Fruit fly (Drosophila melanogaster): ENCODE data around the gene SdhBL.

SdhBL gene

dm6 chrX:18883999-18884671 lies 10.1 kb upstream of the SdhBL start, which contains the start of gene CG7332 (continued):
- TF ChIP-seq bbx (GFP tag; IDR thresholded peaks at IDR 0.05; ENCODE audit: partially characterized antibody) (peak; percentile 70), BEAF-32 (GFP tag; optimal IDR thresholded peaks at IDR 0.05) (peak; percentile 72), CG7928 (GFP tag; optimal IDR thresholded peaks at IDR 0.05) (no peak), lov (optimal IDR thresholded peaks at IDR 0.05) (no peak), lov (GFP tag; IDR thresholded peaks at IDR 0.05) (no peak), Oaz (GFP tag; IDR thresholded peaks at IDR 0.05) (no peak), Oli (tag; optimal IDR thresholded peaks at IDR 0.05) (no peak), az2 (GFP tag; optimal IDR thresholded peaks at IDR 0.05) (peak; percentile 15), nom (GFP tag; optimal IDR thresholded peaks at IDR 0.05) (no peak), CG15514 (GFP tag; optimal IDR thresholded peaks at IDR 0.05) (peak; percentile 47), Dbx (GFP tag; IDR thresholded peaks at IDR 0.05) (no peak), CG11560 (tag; IDR thresholded peaks at IDR 0.05) (peak; percentile 79; the same call in 2 of the 3 replicates), MBD-R2 (GFP tag; IDR thresholded peaks at IDR 0.05) (peak; percentile 44), Myb (GFP tag; optimal IDR thresholded peaks at IDR 0.05) (peak; percentile 46), mld (GFP tag; IDR thresholded peaks at IDR 0.05; ENCODE audit: partially characterized antibody) (peak; percentile 59; the same call in 1 of the 3 replicates), bsh (GFP tag; optimal IDR thresholded peaks at IDR 0.05) (no peak), CG13287 (GFP tag; IDR thresholded peaks at IDR 0.05; ENCODE audit: partially characterized antibody) (peak; percentile 63), CG9797 (GFP tag; optimal IDR thresholded peaks at IDR 0.05) (peak; percentile 69), CG42726 (GFP tag; IDR thresholded peaks at IDR 0.05; ENCODE audit: partially characterized antibody) (peak; percentile 6; the same call in 1 of the 2 replicates), hb (GFP tag; IDR thresholded peaks at IDR 0.05; ENCODE audit: partially characterized antibody) (peak; percentile 60; the same call in 1 of the 3 replicates), gsb (GFP tag; IDR thresholded peaks at IDR 0.05) (no peak), CoRest (tag; optimal IDR thresholded peaks at IDR 0.05) (peak; percentile 13)

dm6 chrX:18893433-18893832 lies 813 bp upstream of the SdhBL start, which contains the start of gene Flacc:
Gene Flacc (minus strand): TSS chrX:18893636.
- TF ChIP-seq dimm (GFP tag; IDR thresholded peaks at IDR 0.05) (no peak), CG8944 (GFP tag; optimal IDR thresholded peaks at IDR 0.05) (no peak), CG18599 (GFP tag; optimal IDR thresholded peaks at IDR 0.05) (no peak), CG7745 (tag; optimal IDR thresholded peaks at IDR 0.05) (no peak), CG10565 (GFP tag; optimal IDR thresholded peaks at IDR 0.05) (no peak), CG11085 (GFP tag; IDR thresholded peaks at IDR 0.05) (no peak), CG11456 (GFP tag; IDR thresholded peaks at IDR 0.05) (no peak), gfzf (GFP tag; optimal IDR thresholded peaks at IDR 0.05) (no peak), fd3F (GFP tag; optimal IDR thresholded peaks at IDR 0.05) (no peak), CG8478 (optimal IDR thresholded peaks at IDR 0.05) (no peak), CG9932 (GFP tag; IDR thresholded peaks at IDR 0.05) (no peak), Meics (GFP tag; optimal IDR thresholded peaks at IDR 0.05) (no peak), Deaf1 (tag; optimal IDR thresholded peaks at IDR 0.05) (no peak), Eip74EF (GFP tag; optimal IDR thresholded peaks at IDR 0.05) (no peak), Sox100B (GFP tag; optimal IDR thresholded peaks at IDR 0.05) (no peak), CG7271 (tag; optimal IDR thresholded peaks at IDR 0.05) (no peak), CG3281 (GFP tag; optimal IDR thresholded peaks at IDR 0.05) (no peak), CG10209 (GFP tag; optimal IDR thresholded peaks at IDR 0.05) (no peak), odd (GFP tag; optimal IDR thresholded peaks at IDR 0.05) (no peak), CG18262 (tag; optimal IDR thresholded peaks at IDR 0.05) (no peak), BEAF-32 (GFP tag; optimal IDR thresholded peaks at IDR 0.05) (peak; percentile 76), CG10979 (tag; optimal IDR thresholded peaks at IDR 0.05) (no peak), amos (GFP tag; IDR thresholded peaks at IDR 0.05; ENCODE audit: partially characterized antibody) (peak; percentile 88), CG6272 (GFP tag; IDR thresholded peaks at IDR 0.05) (no peak), CG2875 (GFP tag; optimal IDR thresholded peaks at IDR 0.05) (no peak), CG11093 (GFP tag; IDR thresholded peaks at IDR 0.05) (no peak), mld (GFP tag; IDR thresholded peaks at IDR 0.05; ENCODE audit: partially characterized antibody) (peak; percentile 86), cwo (GFP tag; optimal IDR thresholded peaks at IDR 0.05) (no peak)

All from whole organism, embryonic.